Worm (Caenorhabditis elegans) whole organism, L4 larva: ENCODE measurements around the gene fbxb-114.

ENCODE experiments used
- ZK337.2 ChIP-seq: fragments of 200-800 bp; sonication (Bioruptor generic); IDR thresholded peaks from 2 replicates; pipeline ENCODE4 v1.3.6; 2022; ENCODE audit warnings: missing genetic modification reagents, missing genetic modification characterization, missing compliant biosample characterization
- ama-1 ChIP-seq: fragments of 150-350 bp; optimal IDR thresholded peaks from 2 replicates; lab custom pipeline; 2014; ENCODE audit warnings: inconsistent platforms, mixed read lengths
- daf-16 ChIP-seq, 3 experiments: sonication (generic microtip); optimal IDR thresholded peaks; 2 replicates each; lab custom pipeline; 2016 to 2017; ENCODE audit warnings: missing genetic modification characterization in 3 of 3, missing genetic modification reagents in 3 of 3, mild to moderate bottlenecking in 2 of 3, missing compliant biosample characterization in 2 of 3, missing biosample characterization in 1 of 3, moderate library complexity in 1 of 3
- dpl-1 ChIP-seq: fragments of 150-350 bp; optimal IDR thresholded peaks from 2 replicates; lab custom pipeline; 2014; ENCODE audit warnings: missing biosample characterization, missing genetic modification reagents, missing genetic modification characterization
- fos-1 ChIP-seq: fragments of 150-350 bp; optimal IDR thresholded peaks from 2 replicates; lab custom pipeline; 2014; ENCODE audit warnings: missing biosample characterization, missing genetic modification characterization
- lin-39 ChIP-seq: fragments of 150-350 bp; optimal IDR thresholded peaks from 2 replicates; lab custom pipeline; 2014; ENCODE audit warnings: missing biosample characterization, missing genetic modification reagents, missing genetic modification characterization
- nhr-102 ChIP-seq: sonication (generic microtip); optimal IDR thresholded peaks from 2 replicates; lab custom pipeline; 2016; ENCODE audit warnings: mild to moderate bottlenecking, missing genetic modification characterization, moderate library complexity, missing compliant biosample characterization
- snpc-4 ChIP-seq: fragments of 150-350 bp; optimal IDR thresholded peaks from 2 replicates; lab custom pipeline; 2014; ENCODE audit warnings: missing biosample characterization, missing genetic modification characterization
- unc-62 ChIP-seq, 3 experiments: fragments of 150-350 bp in 1 of 3; sonication (generic microtip); optimal IDR thresholded peaks in 2 of 3; peaks in 1 of 3; 1 replicate in 1 of 3; 2 replicates in 2 of 3; lab custom pipeline; 2014 to 2017; ENCODE audit warnings: missing biosample characterization in 3 of 3, missing genetic modification characterization in 3 of 3, missing genetic modification reagents in 3 of 3, missing genotype in 1 of 3
- ztf-11 ChIP-seq: fragments of 150-350 bp; optimal IDR thresholded peaks from 2 replicates; lab custom pipeline; 2014; ENCODE audit warnings: missing biosample characterization, missing genetic modification characterization

DNA sequence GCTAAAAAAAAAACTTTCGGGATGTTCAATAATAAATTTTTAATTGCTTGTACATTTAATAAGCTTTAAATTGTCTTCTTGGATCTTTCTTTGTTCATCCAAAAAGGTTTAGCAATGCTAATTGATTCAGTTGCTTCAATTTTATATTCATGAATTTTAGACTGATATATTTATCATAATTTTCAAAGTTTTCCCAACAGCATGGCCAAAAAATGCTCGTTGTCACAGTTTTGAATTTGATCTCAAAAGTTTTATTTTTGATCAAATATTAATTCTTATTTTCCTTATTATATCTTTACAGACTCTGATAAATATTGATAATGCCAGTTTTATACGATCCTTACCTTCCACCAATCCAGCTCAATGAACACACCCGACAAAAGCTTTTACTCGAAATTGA is at the start of gene fbxb-114:
- TF ChIP-seq lin-39 (no peak), ama-1 (lab: Kevin White, UChicago) (no peak), nhr-102 (tag; lab: Kevin White, UChicago) (no peak), ZK337.2 (GFP tag; lab: Robert Waterston, UW) (no peak), snpc-4 (tag; lab: Kevin White, UChicago) (no peak), ztf-11 (tag; lab: Kevin White, UChicago) (no peak), daf-16 (GFP tag; optimal IDR thresholded peaks at IDR 0.05; lab: Kevin White, UChicago) (no peak), daf-16 (tag; optimal IDR thresholded peaks at IDR 0.05; lab: Kevin White, UChicago) (no peak), dpl-1 (no peak), unc-62 (GFP tag; optimal IDR thresholded peaks at IDR 0.05 in 1 of 2; lab: Kevin White, UChicago) (peak in 1 of 2 experiments; percentile 39), unc-62 (tag; optimal IDR thresholded peaks at IDR 0.05; lab: Kevin White, UChicago) (no peak), fos-1 (tag; lab: Kevin White, UChicago) (no peak)
